Fruit fly (Drosophila melanogaster) whole organism, embryonic: ENCODE data around the gene toy.

Source experiments
- B-H2 ChIP-seq: fragments of 200-800 bp; sonication (Bioruptor generic); optimal IDR thresholded peaks from 2 replicates; lab custom pipeline; 2018; ENCODE audit warnings: missing biosample characterization, mild to moderate bottlenecking, missing genetic modification characterization
- BEAF-32 ChIP-seq: fragments of 200-800 bp; sonication (Bioruptor generic); optimal IDR thresholded peaks from 3 replicates; lab custom pipeline; 2017; ENCODE audit warnings: missing biosample characterization, missing genetic modification characterization, mild to moderate bottlenecking, moderate library complexity, missing genetic modification reagents
- Bgb ChIP-seq: fragments of 200-800 bp; sonication (Bioruptor generic); IDR thresholded peaks from 2 replicates; pipeline ENCODE4 v1.3.6; 2022; ENCODE audit warnings: missing biosample characterization, missing genetic modification characterization; ENCODE audit not compliant: partially characterized antibody
- Bteb2 ChIP-seq: fragments of 200-800 bp; sonication (Bioruptor generic); optimal IDR thresholded peaks from 2 replicates; lab custom pipeline; 2016; ENCODE audit warnings: missing biosample characterization, missing genetic modification characterization
- CG10274 ChIP-seq: fragments of 200-800 bp; sonication (Bioruptor generic); optimal IDR thresholded peaks from 3 replicates; lab custom pipeline; 2017; ENCODE audit warnings: missing biosample characterization, mild to moderate bottlenecking, missing genetic modification characterization
- CG10462 ChIP-seq: fragments of 200-800 bp; sonication (Bioruptor generic); optimal IDR thresholded peaks from 2 replicates; lab custom pipeline; 2016; ENCODE audit warnings: missing biosample characterization, missing genetic modification characterization
- CG11696 ChIP-seq: fragments of 200-800 bp; sonication (Bioruptor generic); IDR thresholded peaks from 2 replicates; pipeline ENCODE4 v1.3.6; 2022; ENCODE audit warnings: missing biosample characterization, missing genetic modification characterization
- CG12659 ChIP-seq: fragments of 200-800 bp; sonication (Bioruptor generic); optimal IDR thresholded peaks from 3 replicates; lab custom pipeline; 2017; ENCODE audit warnings: mild to moderate bottlenecking, missing biosample characterization, missing genetic modification reagents, missing genetic modification characterization
- CG15073 ChIP-seq: fragments of 200-800 bp; sonication (Bioruptor generic); optimal IDR thresholded peaks from 2 replicates; lab custom pipeline; 2016; ENCODE audit warnings: missing biosample characterization, missing genetic modification characterization
- CG15601 ChIP-seq: fragments of 200-800 bp; sonication (Bioruptor generic); optimal IDR thresholded peaks from 3 replicates; lab custom pipeline; 2019; ENCODE audit warnings: missing biosample characterization, mild to moderate bottlenecking, missing genetic modification characterization, moderate library complexity
- CG1603 ChIP-seq: fragments of 200-800 bp; sonication (Bioruptor generic); optimal IDR thresholded peaks from 2 replicates; lab custom pipeline; 2019; ENCODE audit warnings: missing biosample characterization, mild to moderate bottlenecking, missing genetic modification characterization, moderate library complexity
- CG17186 ChIP-seq: fragments of 200-800 bp; sonication (Bioruptor generic); optimal IDR thresholded peaks from 3 replicates; lab custom pipeline; 2017; ENCODE audit warnings: missing biosample characterization, missing genetic modification reagents, missing genetic modification characterization
- CG17802 ChIP-seq: fragments of 200-800 bp; sonication (Bioruptor generic); optimal IDR thresholded peaks from 2 replicates; lab custom pipeline; 2018; ENCODE audit warnings: missing biosample characterization, mild to moderate bottlenecking, missing genetic modification characterization, moderate library complexity
- CG17829 ChIP-seq: fragments of 200-800 bp; optimal IDR thresholded peaks from 2 replicates; lab custom pipeline; 2019; ENCODE audit warnings: missing biosample characterization, mild to moderate bottlenecking, missing genetic modification characterization, moderate library complexity
- CG17912 ChIP-seq: fragments of 200-800 bp; sonication (Bioruptor generic); optimal IDR thresholded peaks from 2 replicates; lab custom pipeline; 2018; ENCODE audit warnings: missing biosample characterization, mild to moderate bottlenecking, missing genetic modification characterization
- CG2129 ChIP-seq: fragments of 200-800 bp; sonication (Bioruptor generic); IDR thresholded peaks from 2 replicates; pipeline ENCODE4 v1.3.6; 2022; ENCODE audit warnings: missing biosample characterization, missing genetic modification characterization; ENCODE audit not compliant: partially characterized antibody
- CG2712 ChIP-seq: fragments of 200-800 bp; optimal IDR thresholded peaks from 3 replicates; lab custom pipeline; 2019; ENCODE audit warnings: missing biosample characterization, mild to moderate bottlenecking, missing genetic modification characterization, moderate library complexity
- CG30020 ChIP-seq: fragments of 200-800 bp; optimal IDR thresholded peaks from 2 replicates; lab custom pipeline; 2019; ENCODE audit warnings: missing biosample characterization, mild to moderate bottlenecking, missing genetic modification characterization, moderate library complexity
- CG3281 ChIP-seq: fragments of 200-800 bp; sonication (Bioruptor generic); optimal IDR thresholded peaks from 3 replicates; lab custom pipeline; 2017; ENCODE audit warnings: missing biosample characterization, mild to moderate bottlenecking, missing genetic modification characterization
- CG34224 ChIP-seq: fragments of 200-800 bp; sonication (Bioruptor generic); IDR thresholded peaks from 3 replicates; pipeline ENCODE4 v1.3.6; 2022; ENCODE audit warnings: missing biosample characterization, missing genetic modification characterization; ENCODE audit not compliant: partially characterized antibody
- CG4617 ChIP-seq: fragments of 200-800 bp; sonication (Bioruptor generic); optimal IDR thresholded peaks from 3 replicates; lab custom pipeline; 2016; ENCODE audit warnings: missing biosample characterization, missing genetic modification characterization, borderline replicate concordance
- CG8281 ChIP-seq: fragments of 200-800 bp; sonication (Bioruptor generic); optimal IDR thresholded peaks from 2 replicates; lab custom pipeline; 2018; ENCODE audit warnings: missing biosample characterization, mild to moderate bottlenecking, missing genetic modification characterization, moderate library complexity
- CG8290 ChIP-seq, 3 experiments: fragments of 200-800 bp; sonication (Bioruptor generic); optimal IDR thresholded peaks; 2 replicates each; lab custom pipeline; 2016 to 2019; ENCODE audit warnings: missing biosample characterization in 3 of 3, missing genetic modification characterization in 3 of 3, mild to moderate bottlenecking in 2 of 3, moderate library complexity in 1 of 3
- CG8359 ChIP-seq: fragments of 200-800 bp; sonication (Bioruptor generic); optimal IDR thresholded peaks from 2 replicates; lab custom pipeline; 2017; ENCODE audit warnings: missing biosample characterization, mild to moderate bottlenecking, missing genetic modification characterization, borderline replicate concordance
- Chrac-16 ChIP-seq: fragments of 200-800 bp; sonication (Bioruptor generic); optimal IDR thresholded peaks from 3 replicates; lab custom pipeline; 2016; ENCODE audit warnings: missing biosample characterization, missing genetic modification characterization
- Fer1 ChIP-seq: fragments of 200-800 bp; sonication (Bioruptor generic); optimal IDR thresholded peaks from 2 replicates; lab custom pipeline; 2017; ENCODE audit warnings: missing biosample characterization, mild to moderate bottlenecking, missing genetic modification characterization
- HmgZ ChIP-seq: fragments of 200-800 bp; sonication (Bioruptor generic); optimal IDR thresholded peaks from 2 replicates; lab custom pipeline; 2018; ENCODE audit warnings: missing biosample characterization, mild to moderate bottlenecking, missing genetic modification characterization
- Med ChIP-seq: fragments of 200-800 bp; sonication (Bioruptor generic); peaks from one replicate; lab custom pipeline; 2016; ENCODE audit warnings: missing biosample characterization, missing genetic modification characterization, mild to moderate bottlenecking, inconsistent platforms, moderate library complexity
- NK7.1 ChIP-seq: fragments of 200-800 bp; sonication (Bioruptor generic); optimal IDR thresholded peaks from 3 replicates; lab custom pipeline; 2016; ENCODE audit warnings: missing biosample characterization, missing genetic modification characterization
- Ravus ChIP-seq: fragments of 200-800 bp; sonication (Bioruptor generic); IDR thresholded peaks from 2 replicates; pipeline ENCODE4 v1.3.6; 2022; ENCODE audit warnings: missing biosample characterization, missing genetic modification characterization
- Sry-δ ChIP-seq: fragments of 200-800 bp; sonication (Bioruptor generic); optimal IDR thresholded peaks from 2 replicates; lab custom pipeline; 2016; ENCODE audit warnings: missing biosample characterization, missing genetic modification characterization
- dm ChIP-seq: fragments of 200-800 bp; sonication (Bioruptor generic); optimal IDR thresholded peaks from 3 replicates; lab custom pipeline; 2016; ENCODE audit warnings: missing biosample characterization, missing genetic modification characterization
- eyg ChIP-seq: fragments of 200-800 bp; sonication (Bioruptor generic); optimal IDR thresholded peaks from 3 replicates; lab custom pipeline; 2016; ENCODE audit warnings: missing biosample characterization, missing genetic modification characterization
- gfzf ChIP-seq: fragments of 200-800 bp; sonication (Bioruptor generic); optimal IDR thresholded peaks from 2 replicates; lab custom pipeline; 2016; ENCODE audit warnings: missing biosample characterization, mild to moderate bottlenecking, missing genetic modification characterization, moderate library complexity
- ham ChIP-seq: fragments of 200-800 bp; sonication (Bioruptor generic); IDR thresholded peaks from 2 replicates; pipeline ENCODE4 v1.3.6; 2022; ENCODE audit warnings: missing biosample characterization, missing genetic modification characterization
- mam ChIP-seq: fragments of 200-800 bp; sonication (Bioruptor generic); optimal IDR thresholded peaks from 3 replicates; lab custom pipeline; 2016; ENCODE audit warnings: missing biosample characterization, missing genetic modification characterization
- phol ChIP-seq: fragments of 200-800 bp; sonication (Bioruptor generic); optimal IDR thresholded peaks from 3 replicates; lab custom pipeline; 2018; ENCODE audit warnings: missing biosample characterization, mild to moderate bottlenecking, missing genetic modification characterization, moderate library complexity
- pzg ChIP-seq: fragments of 200-800 bp; sonication (Bioruptor generic); optimal IDR thresholded peaks from 3 replicates; lab custom pipeline; 2018; ENCODE audit warnings: missing biosample characterization, mild to moderate bottlenecking, missing genetic modification characterization, moderate library complexity
- ranshi ChIP-seq: fragments of 200-800 bp; sonication (Bioruptor generic); IDR thresholded peaks from 2 replicates; pipeline ENCODE4 v1.3.6; 2022; ENCODE audit warnings: missing biosample characterization, missing genetic modification characterization
- row ChIP-seq: fragments of 200-800 bp; sonication (Bioruptor generic); IDR thresholded peaks from 3 replicates; pipeline ENCODE4 v1.3.6; 2022; ENCODE audit warnings: missing biosample characterization, missing genetic modification characterization
- sc ChIP-seq, 3 experiments: fragments of >200 bp in 2 of 3; fragments of 200-800 bp in 1 of 3; sonication (Bioruptor generic) in 1 of 3; optimal IDR thresholded peaks; 2 replicates in 2 of 3; 3 replicates in 1 of 3; lab custom pipeline; 2017; ENCODE audit warnings: mild to moderate bottlenecking in 1 of 3, missing biosample characterization in 1 of 3, missing genetic modification characterization in 1 of 3, missing genetic modification reagents in 1 of 3
- sens ChIP-seq: fragments of 200-800 bp; sonication (Bioruptor generic); peaks from one replicate; lab custom pipeline; 2016; ENCODE audit warnings: missing biosample characterization, missing genetic modification characterization
- shn ChIP-seq: fragments of 200-800 bp; sonication (Bioruptor generic); optimal IDR thresholded peaks from 3 replicates; lab custom pipeline; 2016; ENCODE audit warnings: missing biosample characterization, missing genetic modification characterization
- stc ChIP-seq: fragments of 200-800 bp; sonication (Bioruptor generic); IDR thresholded peaks from 2 replicates; pipeline ENCODE4 v1.3.6; 2022; ENCODE audit warnings: missing biosample characterization, missing genetic modification characterization

toy gene

DNA sequence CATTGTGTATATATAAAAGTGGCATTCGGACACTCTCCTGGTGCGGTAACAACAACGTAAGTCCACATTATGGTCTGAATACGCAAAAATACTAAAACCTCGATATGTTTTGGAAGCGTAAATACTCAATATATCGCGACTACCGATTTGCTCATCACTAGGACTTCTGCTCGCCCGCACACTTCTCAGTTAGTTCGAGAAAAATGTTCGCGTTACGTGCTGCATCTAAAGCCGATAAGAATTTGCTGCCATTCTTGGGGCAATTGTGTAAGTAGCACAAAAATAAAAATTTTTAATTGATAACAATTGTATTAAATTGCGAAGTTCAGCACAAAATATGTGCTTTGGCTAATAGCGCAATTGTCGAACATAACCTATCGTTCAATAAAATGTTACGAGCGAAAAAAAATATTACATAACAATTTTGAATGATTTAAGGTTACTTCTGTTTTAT lies 42.2 kb downstream of the toy start, which contains the start of gene CG11076 (continued):
- TF ChIP-seq CG4617 (GFP tag; lab: Kevin White, UChicago) (peak; percentile 71), dm (GFP tag; lab: Kevin White, UChicago) (peak; percentile 61)

DNA sequence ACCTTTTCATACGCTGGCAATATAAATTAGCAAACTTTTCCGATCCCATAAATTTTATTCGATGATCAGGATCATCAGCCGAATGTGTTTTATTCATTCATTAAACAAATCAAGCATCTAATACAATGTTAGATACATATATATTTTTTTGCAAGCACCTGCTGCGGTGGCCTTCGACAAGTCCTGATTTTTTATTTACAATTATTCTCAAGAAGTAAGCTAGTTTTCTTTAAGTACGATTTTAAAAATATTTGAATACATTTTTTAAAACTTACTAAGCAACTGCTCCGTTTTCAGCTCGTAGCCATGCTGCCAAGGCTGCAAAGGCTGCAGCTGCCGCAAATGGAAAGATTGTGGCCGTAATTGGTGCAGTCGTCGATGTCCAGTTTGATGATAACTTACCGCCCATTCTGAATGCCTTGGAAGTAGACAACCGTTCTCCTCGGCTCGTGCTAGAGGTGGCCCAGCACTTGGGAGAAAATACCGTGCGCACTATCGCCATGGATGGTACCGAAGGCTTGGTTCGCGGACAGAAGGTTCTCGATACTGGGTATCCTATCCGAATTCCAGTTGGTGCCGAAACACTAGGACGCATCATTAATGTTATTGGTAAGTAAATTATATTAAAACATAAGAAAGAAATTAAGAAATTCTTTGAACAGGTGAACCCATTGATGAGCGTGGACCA lies 43.2 kb downstream of the toy start:
- TF ChIP-seq CG8359 (GFP tag; lab: Kevin White, UChicago), result no peak
- no peak for TF ChIP-seq ham (GFP tag; lab: Robert Waterston, UW)
- peak; percentile 69 for TF ChIP-seq CG30020 (tag; lab: Kevin White, UChicago)
- TF ChIP-seq Med (GFP tag; lab: Kevin White, UChicago), result peak; percentile 68
- peak; percentile 57 for TF ChIP-seq BEAF-32
- peak; percentile 53; the same call in 1 of the 2 replicates for TF ChIP-seq Bgb (GFP tag; lab: Robert Waterston, UW)
- no peak for TF ChIP-seq HmgZ (tag; lab: Kevin White, UChicago)
- TF ChIP-seq sens (GFP tag; lab: Kevin White, UChicago), result peak; percentile 76
- peak; percentile 30; the same call in 1 of the 3 replicates for TF ChIP-seq row
- TF ChIP-seq Sry-δ, result peak; percentile 54
- TF ChIP-seq CG2129 (GFP tag; lab: Robert Waterston, UW), result peak; percentile 28; the same call in 1 of the 2 replicates
- TF ChIP-seq, all 482 proteins: peak for 8

DNA sequence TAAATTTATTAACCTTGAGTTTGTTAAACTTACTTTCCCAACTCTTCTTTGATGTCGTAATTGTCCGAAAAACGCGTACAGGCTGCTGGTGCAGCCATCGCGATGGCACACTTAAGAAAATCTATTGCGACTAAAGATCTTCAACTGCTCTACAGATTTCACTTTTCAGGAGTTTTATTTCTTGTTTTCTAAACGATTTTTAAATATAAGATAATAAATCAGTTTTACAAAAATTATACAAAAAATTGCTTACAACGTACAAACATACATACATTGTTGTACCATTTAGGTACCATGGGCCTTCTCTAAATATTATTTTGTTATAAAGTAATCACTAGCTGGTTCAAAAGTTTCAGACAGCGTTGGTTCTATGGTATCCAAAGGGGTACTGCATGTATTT lies 60.9 kb downstream of the toy start:
- no peak for TF ChIP-seq Bteb2 (GFP tag; lab: Kevin White, UChicago)
- no peak for TF ChIP-seq CG8281 (tag; lab: Kevin White, UChicago)
- no peak for TF ChIP-seq CG3281 (GFP tag; lab: Kevin White, UChicago)
- TF ChIP-seq Ravus (GFP tag; lab: Robert Waterston, UW), result no peak
- no peak for TF ChIP-seq CG15073 (GFP tag; lab: Kevin White, UChicago)
- no peak for TF ChIP-seq ranshi
- no peak for TF ChIP-seq CG34224 (GFP tag; lab: Robert Waterston, UW)
- no peak for TF ChIP-seq CG10462 (GFP tag; lab: Kevin White, UChicago)
- no peak for TF ChIP-seq CG12659 (GFP tag; lab: Kevin White, UChicago)
- no peak for TF ChIP-seq Chrac-16 (GFP tag; lab: Kevin White, UChicago)
- no peak for TF ChIP-seq NK7.1
- TF ChIP-seq shn (GFP tag; lab: Kevin White, UChicago), result no peak
- TF ChIP-seq, all 482 proteins: peak for 0

DNA sequence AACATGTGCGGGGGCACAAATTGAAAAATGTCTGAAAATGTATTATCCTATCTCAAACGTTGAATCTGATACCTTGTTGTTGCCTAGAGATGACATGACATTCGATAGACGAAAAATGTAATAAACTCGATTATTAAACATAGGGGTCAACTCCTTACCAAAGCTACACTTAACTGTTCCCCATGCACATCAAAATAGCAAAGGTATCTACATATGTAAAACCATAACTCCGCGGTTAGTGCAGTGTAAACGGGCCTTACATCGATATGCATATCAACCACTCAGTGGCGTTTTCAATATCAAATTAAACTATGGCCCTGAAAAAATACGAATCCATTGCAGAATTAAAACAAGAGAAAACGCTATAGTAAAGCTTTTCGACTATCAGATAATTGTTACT lies 61.7 kb downstream of the toy start:
- TF ChIP-seq eyg (GFP tag; lab: Kevin White, UChicago) (no peak), CG8290 (GFP tag; optimal IDR thresholded peaks at IDR 0.05; lab: Kevin White, UChicago) (peak; percentile 71), CG8290 (tag; optimal IDR thresholded peaks at IDR 0.05; lab: Kevin White, UChicago) (peak; percentile 57 to 80), CG17829 (tag; lab: Kevin White, UChicago) (peak; percentile 4), phol (tag; lab: Kevin White, UChicago) (peak; percentile 58), Fer1 (no peak), CG2712 (tag; lab: Kevin White, UChicago) (peak; percentile 42), pzg (GFP tag; lab: Kevin White, UChicago) (peak; percentile 75), CG17912 (GFP tag; lab: Kevin White, UChicago) (peak; percentile 30), CG10274 (GFP tag; lab: Kevin White, UChicago) (no peak), CG17802 (peak; percentile 99), sc (optimal IDR thresholded peaks at IDR 0.05; lab: Kevin White, UChicago) (no peak), sc (GFP tag; optimal IDR thresholded peaks at IDR 0.05; lab: Kevin White, UChicago) (peak; percentile 1), B-H2 (GFP tag; lab: Kevin White, UChicago) (no peak), gfzf (peak; percentile 41), CG11696 (GFP tag; lab: Robert Waterston, UW) (no peak), CG15601 (tag; lab: Kevin White, UChicago) (peak; percentile 55), mam (GFP tag; lab: Kevin White, UChicago) (peak; percentile 39), stc (no peak), CG1603 (tag; lab: Kevin White, UChicago) (peak; percentile 100), shn (GFP tag; lab: Kevin White, UChicago) (no peak), CG17186 (GFP tag; lab: Kevin White, UChicago) (peak; percentile 51)
